Worm (Caenorhabditis elegans) whole organism, L3 larva: ENCODE data around the gene R12C12.9.

Experiments used
- R02D3.7 ChIP-seq: fragments of 150-350 bp; optimal IDR thresholded peaks from 2 replicates; lab custom pipeline; 2014; ENCODE audit warnings: missing biosample characterization, missing genetic modification characterization
- ZK546.5 ChIP-seq: sonication (generic microtip); optimal IDR thresholded peaks from 2 replicates; lab custom pipeline; 2017; ENCODE audit warnings: missing biosample characterization, missing genetic modification characterization
- aly-2 ChIP-seq: fragments of 150-350 bp; optimal IDR thresholded peaks from 2 replicates; lab custom pipeline; 2014; ENCODE audit warnings: missing biosample characterization, missing genetic modification characterization
- ama-1 ChIP-seq: fragments of 150-350 bp; optimal IDR thresholded peaks from 2 replicates; lab custom pipeline; 2018
- ceh-28 ChIP-seq: fragments of 150-350 bp; optimal IDR thresholded peaks from 2 replicates; lab custom pipeline; 2014; ENCODE audit warnings: missing biosample characterization, missing genetic modification reagents, missing genetic modification characterization
- ceh-82 ChIP-seq: fragments of 150-350 bp; optimal IDR thresholded peaks from 2 replicates; lab custom pipeline; 2014; ENCODE audit warnings: missing biosample characterization, missing genetic modification characterization
- ceh-9 ChIP-seq: sonication (generic microtip); optimal IDR thresholded peaks from 2 replicates; lab custom pipeline; 2018; ENCODE audit warnings: missing biosample characterization, missing genetic modification characterization
- daf-12 ChIP-seq: fragments of 150-350 bp; optimal IDR thresholded peaks from 2 replicates; lab custom pipeline; 2014; ENCODE audit warnings: missing biosample characterization, missing genetic modification reagents, missing genetic modification characterization
- egl-27 ChIP-seq: sonication (generic microtip); optimal IDR thresholded peaks from 4 replicates; lab custom pipeline; 2017; ENCODE audit warnings: missing biosample characterization, missing genetic modification reagents, missing genetic modification characterization
- elt-1 ChIP-seq: fragments of 150-350 bp; optimal IDR thresholded peaks from 2 replicates; lab custom pipeline; 2014; ENCODE audit warnings: missing biosample characterization, missing genetic modification characterization
- elt-3 ChIP-seq, 3 experiments: fragments of 150-350 bp in 1 of 3; sonication (generic microtip) in 2 of 3; optimal IDR thresholded peaks; 2 replicates in 2 of 3; 4 replicates in 1 of 3; lab custom pipeline; 2014 to 2017; ENCODE audit warnings: missing biosample characterization in 3 of 3, missing genetic modification characterization in 3 of 3
- eor-1 ChIP-seq, 2 experiments: fragments of 150-350 bp; optimal IDR thresholded peaks; 2 replicates each; lab custom pipeline; 2014 to 2018; ENCODE audit warnings: missing biosample characterization in 2 of 2, missing genetic modification characterization in 2 of 2
- fkh-10 ChIP-seq: sonication (generic microtip); optimal IDR thresholded peaks from 2 replicates; lab custom pipeline; 2017; ENCODE audit warnings: missing biosample characterization, missing genetic modification reagents, missing genetic modification characterization
- fos-1 ChIP-seq: fragments of 150-350 bp; optimal IDR thresholded peaks from 2 replicates; lab custom pipeline; 2014; ENCODE audit warnings: missing biosample characterization, missing genetic modification characterization
- hmg-11 ChIP-seq: sonication (generic microtip); optimal IDR thresholded peaks from 2 replicates; lab custom pipeline; 2016; ENCODE audit warnings: missing genetic modification characterization, missing compliant biosample characterization
- jun-1 ChIP-seq: fragments of 150-350 bp; optimal IDR thresholded peaks from 2 replicates; lab custom pipeline; 2014; ENCODE audit warnings: missing biosample characterization, missing genetic modification reagents, missing genetic modification characterization
- lin-15B ChIP-seq: fragments of 150-350 bp; optimal IDR thresholded peaks from 2 replicates; lab custom pipeline; 2014; ENCODE audit warnings: missing biosample characterization, missing genetic modification characterization
- mdl-1 ChIP-seq: fragments of 150-350 bp; optimal IDR thresholded peaks from 2 replicates; lab custom pipeline; 2014; ENCODE audit warnings: missing biosample characterization, missing genetic modification characterization
- mml-1 ChIP-seq: fragments of 150-350 bp; sonication (generic microtip); optimal IDR thresholded peaks from 3 replicates; lab custom pipeline; 2014; ENCODE audit warnings: missing biosample characterization, missing genetic modification characterization
- nhr-11 ChIP-seq: fragments of 150-350 bp; optimal IDR thresholded peaks from 2 replicates; lab custom pipeline; 2014; ENCODE audit warnings: missing biosample characterization, missing genetic modification characterization
- nhr-12 ChIP-seq: fragments of 150-350 bp; optimal IDR thresholded peaks from 2 replicates; lab custom pipeline; 2014; ENCODE audit warnings: missing biosample characterization, missing genetic modification characterization
- nhr-237 ChIP-seq: fragments of 150-350 bp; optimal IDR thresholded peaks from 2 replicates; lab custom pipeline; 2014; ENCODE audit warnings: missing biosample characterization, missing genetic modification characterization
- nhr-25 ChIP-seq: sonication (generic microtip); optimal IDR thresholded peaks from 2 replicates; lab custom pipeline; 2017; ENCODE audit warnings: missing biosample characterization, missing genetic modification characterization
- nhr-43 ChIP-seq: sonication (generic microtip); optimal IDR thresholded peaks from 2 replicates; lab custom pipeline; 2016; ENCODE audit warnings: mild to moderate bottlenecking, missing genetic modification characterization, missing compliant biosample characterization; ENCODE audit not compliant: poor library complexity, severe bottlenecking
- nhr-67 ChIP-seq: fragments of 150-350 bp; optimal IDR thresholded peaks from 2 replicates; lab custom pipeline; 2014; ENCODE audit warnings: missing biosample characterization, missing genetic modification characterization
- nhr-76 ChIP-seq: fragments of 150-350 bp; sonication (generic microtip); optimal IDR thresholded peaks from 5 replicates; lab custom pipeline; 2014; ENCODE audit warnings: missing biosample characterization, missing genetic modification characterization
- pha-4 ChIP-seq: fragments of 150-350 bp; optimal IDR thresholded peaks from 2 replicates; lab custom pipeline; 2014; ENCODE audit warnings: missing biosample characterization, missing genetic modification reagents, missing genetic modification characterization
- sea-2 ChIP-seq: fragments of 150-350 bp; sonication (generic microtip); optimal IDR thresholded peaks from 4 replicates; lab custom pipeline; 2014; ENCODE audit warnings: missing biosample characterization, missing genetic modification reagents, missing genetic modification characterization
- skn-1 ChIP-seq: fragments of 150-350 bp; optimal IDR thresholded peaks from 2 replicates; lab custom pipeline; 2014; ENCODE audit warnings: missing biosample characterization, missing genetic modification characterization
- tbx-2 ChIP-seq: sonication (generic microtip); optimal IDR thresholded peaks from 2 replicates; lab custom pipeline; 2016; ENCODE audit warnings: mild to moderate bottlenecking, missing genetic modification characterization, missing compliant biosample characterization
- unc-39 ChIP-seq: sonication (generic microtip); optimal IDR thresholded peaks from 4 replicates; lab custom pipeline; 2017; ENCODE audit warnings: missing biosample characterization, missing genetic modification characterization
- unc-62 ChIP-seq: fragments of 150-350 bp; sonication (generic microtip); optimal IDR thresholded peaks from 4 replicates; lab custom pipeline; 2014; ENCODE audit warnings: missing biosample characterization, missing genetic modification reagents, missing genetic modification characterization
- zag-1 ChIP-seq: fragments of 150-350 bp; optimal IDR thresholded peaks from 2 replicates; lab custom pipeline; 2014; ENCODE audit warnings: missing biosample characterization, missing genetic modification characterization
- ztf-11 ChIP-seq: fragments of 150-350 bp; optimal IDR thresholded peaks from 2 replicates; lab custom pipeline; 2014; ENCODE audit warnings: missing biosample characterization, missing genetic modification characterization
- ztf-4 ChIP-seq: fragments of 150-350 bp; optimal IDR thresholded peaks from 2 replicates; lab custom pipeline; 2014; ENCODE audit warnings: missing biosample characterization, missing genetic modification characterization

The R12C12.9 gene

ce11 chrII:6001004-6001403 is 23.8 kb downstream of the R12C12.9 start:
- TF ChIP-seq ZK546.5 (tag; lab: Kevin White, UChicago): no peak
- no peak for TF ChIP-seq jun-1 (tag; lab: Kevin White, UChicago)
- no peak for TF ChIP-seq R02D3.7 (tag; lab: Kevin White, UChicago)
- no peak for TF ChIP-seq ceh-9 (tag; lab: Kevin White, UChicago)
- no peak for TF ChIP-seq nhr-12 (tag; lab: Kevin White, UChicago)
- no peak for TF ChIP-seq pha-4
- TF ChIP-seq fos-1 (tag; lab: Kevin White, UChicago): no peak
- no peak for TF ChIP-seq elt-3 (tag; optimal IDR thresholded peaks at IDR 0.05; lab: Kevin White, UChicago)
- TF ChIP-seq ztf-4 (tag; lab: Kevin White, UChicago): no peak
- no peak for TF ChIP-seq nhr-67 (tag; lab: Kevin White, UChicago)
- no peak for TF ChIP-seq nhr-25 (tag; lab: Kevin White, UChicago)
- no peak for TF ChIP-seq ama-1
- TF ChIP-seq elt-1 (tag; lab: Kevin White, UChicago): no peak
- no peak for TF ChIP-seq nhr-11 (tag; lab: Kevin White, UChicago)
- TF ChIP-seq, all 47 proteins: peak for 0

ce11 chrII:6000136-6000535 is 24.6 kb downstream of the R12C12.9 start, which contains the start of gene ins-6:
TSS of gene ins-6 (plus strand) at chrII:6000436.
- TF ChIP-seq aly-2 (no peak), ceh-28 (tag; lab: Kevin White, UChicago) (no peak), lin-15B (tag; lab: Kevin White, UChicago) (no peak), nhr-76 (no peak)

DNA sequence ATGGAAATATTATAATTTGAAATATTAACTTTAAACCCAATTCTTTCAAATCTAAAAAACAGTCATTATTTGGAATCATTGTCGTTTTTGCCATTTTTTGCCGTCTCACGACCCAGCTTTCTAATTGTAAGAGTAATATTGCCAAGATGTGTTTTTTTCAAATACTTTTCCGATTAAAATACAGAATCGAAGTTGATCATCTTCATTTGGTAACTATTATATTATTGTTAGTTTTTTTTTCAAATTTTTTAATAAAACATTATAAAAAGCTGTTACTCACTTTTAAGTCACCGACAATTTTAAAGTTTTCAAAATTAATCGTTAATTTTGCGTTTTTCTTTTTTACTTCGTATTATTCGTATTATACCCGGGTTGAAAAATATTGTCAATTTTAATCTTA is 27.5 kb downstream of the R12C12.9 start, which contains the start of gene ins-5:
TSS of gene ins-5 (plus strand) at position 301 of the 400 bp plus-strand sequence.
- TF ChIP-seq ceh-82 (tag; lab: Kevin White, UChicago) (no peak), tbx-2 (no peak), nhr-67 (tag; lab: Kevin White, UChicago) (no peak), nhr-43 (tag; lab: Kevin White, UChicago) (no peak), mml-1 (tag; lab: Kevin White, UChicago) (no peak), hmg-11 (tag; lab: Kevin White, UChicago) (no peak), nhr-11 (tag; lab: Kevin White, UChicago) (no peak), elt-3 (tag; optimal IDR thresholded peaks at IDR 0.05; lab: Kevin White, UChicago) (no peak), unc-62 (GFP tag; lab: Kevin White, UChicago) (no peak), daf-12 (tag; lab: Kevin White, UChicago) (no peak), egl-27 (tag; lab: Kevin White, UChicago) (no peak), ceh-28 (tag; lab: Kevin White, UChicago) (no peak)

DNA sequence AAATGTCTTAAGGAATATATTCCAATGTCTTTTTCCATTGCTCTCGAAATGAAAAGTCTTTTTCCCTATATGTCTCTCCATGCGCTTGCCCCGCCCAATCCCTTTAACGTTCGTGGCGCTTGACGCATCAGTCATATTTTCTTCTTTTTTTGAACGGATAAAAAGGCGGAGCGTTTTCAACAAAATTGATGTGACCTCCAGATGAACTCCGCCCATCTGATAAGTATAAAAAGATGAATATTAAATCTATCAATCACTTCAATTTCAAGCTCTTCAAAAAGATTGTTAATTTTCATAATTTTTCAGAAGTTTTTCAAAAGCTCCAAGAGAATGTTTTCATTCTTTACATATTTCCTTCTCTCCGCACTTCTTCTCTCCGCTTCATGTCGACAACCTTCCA is 28.7 kb downstream of the R12C12.9 start, which contains the start of gene ins-4:
TSS of gene ins-4 (plus strand) at position 301 of the 400 bp plus-strand sequence.
- TF ChIP-seq sea-2 (GFP tag; lab: Kevin White, UChicago) (no peak), skn-1 (tag; lab: Kevin White, UChicago) (no peak), ama-1 (no peak), nhr-25 (tag; lab: Kevin White, UChicago) (no peak), zag-1 (tag; lab: Kevin White, UChicago) (no peak), fkh-10 (GFP tag; lab: Kevin White, UChicago) (no peak), unc-62 (GFP tag; lab: Kevin White, UChicago) (no peak), ceh-28 (tag; lab: Kevin White, UChicago) (no peak), nhr-11 (tag; lab: Kevin White, UChicago) (no peak), R02D3.7 (tag; lab: Kevin White, UChicago) (no peak), hmg-11 (tag; lab: Kevin White, UChicago) (no peak)

- TF ChIP-seq hmg-11 (tag; lab: Kevin White, UChicago) (no peak), mdl-1 (tag; lab: Kevin White, UChicago) (no peak), eor-1 (tag; optimal IDR thresholded peaks at IDR 0.05; lab: Kevin White, UChicago) (no peak), nhr-237 (tag; lab: Kevin White, UChicago) (no peak), nhr-67 (tag; lab: Kevin White, UChicago) (no peak), unc-39 (no peak), ztf-11 (no peak), elt-3 (tag; optimal IDR thresholded peaks at IDR 0.05; lab: Kevin White, UChicago) (no peak), zag-1 (tag; lab: Kevin White, UChicago) (no peak), ZK546.5 (tag; lab: Kevin White, UChicago) (no peak), skn-1 (tag; lab: Kevin White, UChicago) (no peak)
- TF ChIP-seq, all 47 proteins: peak for 0
These were observed 34.1 kb downstream of the R12C12.9 start, which contains the start of gene ins-3 for ce11 chrII:5990668-5991067. TSS of gene ins-3 (minus strand) at chrII:5990768.
